Worm (Caenorhabditis elegans) whole organism, young adult: Measurements from ENCODE around the gene nac-1.

ENCODE experiments used
- C06A6.2 ChIP-seq: fragments of 200-800 bp; sonication (Bioruptor generic); conservative IDR thresholded peaks from 2 replicates; pipeline ENCODE4 v1.3.6; 2022; ENCODE audit warnings: missing genetic modification characterization, missing compliant biosample characterization
- C17E4.6 ChIP-seq: fragments of 200-800 bp; sonication (Bioruptor generic); IDR thresholded peaks from 2 replicates; pipeline ENCODE4 v1.3.6; 2022; ENCODE audit warnings: missing genetic modification reagents, missing genetic modification characterization, missing compliant biosample characterization
- F10E7.11 ChIP-seq: sonication (generic microtip); optimal IDR thresholded peaks from 2 replicates; lab custom pipeline; 2017; ENCODE audit warnings: mild to moderate bottlenecking, missing genetic modification characterization, moderate library complexity, missing compliant biosample characterization
- F39B2.1 ChIP-seq: fragments of 200-800 bp; sonication (Bioruptor generic); IDR thresholded peaks from 2 replicates; pipeline ENCODE4 v1.3.6; 2022; ENCODE audit warnings: missing genetic modification reagents, missing genetic modification characterization, missing compliant biosample characterization
- F57A8.1 ChIP-seq: fragments of 200-800 bp; sonication (Bioruptor generic); optimal IDR thresholded peaks from 2 replicates; lab custom pipeline; 2018; ENCODE audit warnings: mild to moderate bottlenecking, missing genetic modification characterization, moderate library complexity, missing compliant biosample characterization
- K11D2.4 ChIP-seq: fragments of 200-800 bp; sonication (Bioruptor generic); IDR thresholded peaks from 2 replicates; pipeline ENCODE4 v1.3.6; 2022; ENCODE audit warnings: missing genetic modification reagents, missing genetic modification characterization, missing compliant biosample characterization
- K12H6.12 ChIP-seq: fragments of 200-800 bp; sonication (Bioruptor generic); optimal IDR thresholded peaks from 2 replicates; lab custom pipeline; 2018; ENCODE audit warnings: mild to moderate bottlenecking, missing genetic modification characterization, missing compliant biosample characterization
- T26A5.8 ChIP-seq: sonication (generic microtip); optimal IDR thresholded peaks from 2 replicates; lab custom pipeline; 2016; ENCODE audit warnings: missing genetic modification characterization, missing compliant biosample characterization
- Y56A3A.18 ChIP-seq: fragments of 200-800 bp; sonication (Bioruptor generic); IDR thresholded peaks from 2 replicates; pipeline ENCODE4 v1.3.6; 2022; ENCODE audit warnings: missing genetic modification reagents, missing genetic modification characterization, missing compliant biosample characterization
- Y79H2A.3 ChIP-seq: fragments of 200-800 bp; sonication (Bioruptor generic); conservative IDR thresholded peaks from 2 replicates; pipeline ENCODE4 v1.3.6; 2022; ENCODE audit warnings: missing genetic modification reagents, missing genetic modification characterization, missing compliant biosample characterization
- Y95B8A.8 ChIP-seq: fragments of 200-800 bp; sonication (Bioruptor generic); IDR thresholded peaks from 2 replicates; pipeline ENCODE4 v1.3.6; 2022; ENCODE audit warnings: missing genetic modification reagents, missing genetic modification characterization, missing compliant biosample characterization
- attf-3 ChIP-seq: fragments of 200-800 bp; sonication (Bioruptor generic); conservative IDR thresholded peaks from 2 replicates; pipeline ENCODE4 v1.3.6; 2022; ENCODE audit warnings: missing genetic modification reagents, missing genetic modification characterization, missing compliant biosample characterization
- cebp-1 ChIP-seq, 2 experiments: fragments of 200-800 bp in 1 of 2; sonication (Bioruptor generic) in 1 of 2; sonication (generic microtip) in 1 of 2; IDR thresholded peaks in 1 of 2; optimal IDR thresholded peaks in 1 of 2; 2 replicates each; pipeline versions ENCODE4 v1.3.6 to Lab custom; 2017 to 2022; ENCODE audit warnings: missing compliant biosample characterization in 2 of 2, missing genetic modification characterization in 2 of 2, mild to moderate bottlenecking in 1 of 2, missing genetic modification reagents in 1 of 2, moderate library complexity in 1 of 2
- cebp-2 ChIP-seq: fragments of 200-800 bp; sonication (Bioruptor generic); IDR thresholded peaks from 2 replicates; pipeline ENCODE4 v1.3.6; 2022; ENCODE audit warnings: missing genetic modification characterization, missing compliant biosample characterization
- ceh-40 ChIP-seq: fragments of 200-800 bp; sonication (Bioruptor generic); IDR thresholded peaks from 2 replicates; pipeline ENCODE4 v1.3.6; 2022; ENCODE audit warnings: missing genetic modification characterization, missing compliant biosample characterization
- ceh-79 ChIP-seq: sonication (generic microtip); optimal IDR thresholded peaks from 2 replicates; lab custom pipeline; 2017; ENCODE audit warnings: mild to moderate bottlenecking, missing genetic modification characterization, missing compliant biosample characterization
- fkh-3 ChIP-seq: sonication (generic microtip); optimal IDR thresholded peaks from 2 replicates; lab custom pipeline; 2016; ENCODE audit warnings: mild to moderate bottlenecking, missing genetic modification characterization, missing compliant biosample characterization
- hlh-26 ChIP-seq: fragments of 200-800 bp; sonication (Bioruptor generic); conservative IDR thresholded peaks from 2 replicates; pipeline ENCODE4 v1.3.6; 2022; ENCODE audit warnings: missing genetic modification reagents, missing genetic modification characterization, missing compliant biosample characterization
- hmg-1.2 ChIP-seq: fragments of 200-800 bp; sonication (Bioruptor generic); IDR thresholded peaks from 2 replicates; pipeline ENCODE4 v1.3.6; 2022; ENCODE audit warnings: missing genetic modification reagents, missing genetic modification characterization, missing compliant biosample characterization
- lag-1 ChIP-seq: fragments of 200-800 bp; sonication (Bioruptor generic); IDR thresholded peaks from 2 replicates; pipeline ENCODE4 v1.3.6; 2022; ENCODE audit warnings: missing genetic modification reagents, missing genetic modification characterization, missing compliant biosample characterization
- madf-6 ChIP-seq: fragments of 200-800 bp; sonication (Bioruptor generic); IDR thresholded peaks from 2 replicates; pipeline ENCODE4 v1.3.6; 2022; ENCODE audit warnings: missing genetic modification reagents, missing genetic modification characterization, missing compliant biosample characterization
- mel-28 ChIP-seq: sonication (generic microtip); optimal IDR thresholded peaks from 2 replicates; lab custom pipeline; 2016; ENCODE audit warnings: borderline replicate concordance, mild to moderate bottlenecking, missing genetic modification characterization, missing compliant biosample characterization
- nfya-1 ChIP-seq: sonication (generic microtip); optimal IDR thresholded peaks from 2 replicates; lab custom pipeline; 2017; ENCODE audit warnings: antibody characterized with exemption, missing compliant biosample characterization, missing genetic modification characterization, borderline replicate concordance; ENCODE audit not compliant: insufficient read depth
- pha-4 ChIP-seq: fragments of 150-350 bp; sonication (generic microtip); optimal IDR thresholded peaks from 2 replicates; lab custom pipeline; 2014; ENCODE audit warnings: missing biosample characterization, missing genetic modification reagents, missing genetic modification characterization
- rec-8 ChIP-seq, 2 experiments: sonication (generic microtip); optimal IDR thresholded peaks; 2 replicates each; lab custom pipeline; 2016; ENCODE audit warnings: mild to moderate bottlenecking in 2 of 2, missing genetic modification characterization in 2 of 2, missing genetic modification reagents in 2 of 2, missing genotype in 2 of 2, missing biosample characterization in 1 of 2, missing compliant biosample characterization in 1 of 2, moderate library complexity in 1 of 2
- snpc-1.3 ChIP-seq: sonication (generic microtip); optimal IDR thresholded peaks from 2 replicates; lab custom pipeline; 2017; ENCODE audit warnings: missing genetic modification characterization, mild to moderate bottlenecking, missing compliant biosample characterization, antibody characterized with exemption, moderate library complexity, missing genotype, missing genetic modification reagents; ENCODE audit not compliant: insufficient read depth
- tbp1 ChIP-seq: fragments of 200-800 bp; sonication (Bioruptor generic); optimal IDR thresholded peaks from 2 replicates; lab custom pipeline; 2018; ENCODE audit warnings: mild to moderate bottlenecking, missing genetic modification characterization, missing compliant biosample characterization
- unc-62 ChIP-seq: fragments of 150-350 bp; optimal IDR thresholded peaks from 2 replicates; lab custom pipeline; 2014; ENCODE audit warnings: missing biosample characterization, missing genetic modification reagents, missing genetic modification characterization
- xnd-1 ChIP-seq: sonication (generic microtip); optimal IDR thresholded peaks from 2 replicates; lab custom pipeline; 2016; ENCODE audit warnings: missing genotype, missing genetic modification reagents, missing genetic modification characterization, missing compliant biosample characterization
- zim-3 ChIP-seq: sonication (generic microtip); optimal IDR thresholded peaks from 2 replicates; lab custom pipeline; 2017; ENCODE audit warnings: mild to moderate bottlenecking, missing genetic modification characterization, moderate library complexity, missing compliant biosample characterization
- ztf-18 ChIP-seq: sonication (generic microtip); optimal IDR thresholded peaks from 2 replicates; lab custom pipeline; 2016; ENCODE audit warnings: missing genotype, mild to moderate bottlenecking, missing genetic modification characterization, missing compliant biosample characterization
- ztf-25 ChIP-seq: fragments of 200-800 bp; sonication (Bioruptor generic); IDR thresholded peaks from 2 replicates; pipeline ENCODE4 v1.3.6; 2022; ENCODE audit warnings: missing genetic modification reagents, missing genetic modification characterization, missing compliant biosample characterization
- ztf-28 ChIP-seq: fragments of 200-800 bp; sonication (Bioruptor generic); IDR thresholded peaks from 2 replicates; pipeline ENCODE4 v1.3.6; 2022; ENCODE audit warnings: missing genetic modification reagents, missing genetic modification characterization, missing compliant biosample characterization

Gene nac-1

ce11 chrX:14916767-14917166 is 21.8 kb downstream of the nac-1 start:
- TF ChIP-seq ztf-28 (GFP tag; lab: Robert Waterston, UW) (no peak), cebp-1 (GFP tag; IDR thresholded peaks at IDR 0.05; lab: Robert Waterston, UW) (no peak), cebp-1 (tag; optimal IDR thresholded peaks at IDR 0.05; lab: Kevin White, UChicago) (no peak), T26A5.8 (no peak), Y56A3A.18 (GFP tag; lab: Robert Waterston, UW) (no peak), cebp-2 (GFP tag; lab: Robert Waterston, UW) (no peak), pha-4 (tag; lab: Kevin White, UChicago) (no peak), snpc-1.3 (no peak), Y79H2A.3 (GFP tag; lab: Robert Waterston, UW) (no peak), unc-62 (GFP tag; lab: Kevin White, UChicago) (no peak), F39B2.1 (GFP tag; lab: Robert Waterston, UW) (no peak), Y95B8A.8 (no peak), K12H6.12 (tag; lab: Kevin White, UChicago) (no peak), C17E4.6 (no peak), mel-28 (no peak), ztf-25 (GFP tag; lab: Robert Waterston, UW) (no peak), attf-3 (GFP tag; lab: Robert Waterston, UW) (no peak), rec-8 (tag; optimal IDR thresholded peaks at IDR 0.05; lab: Kevin White, UChicago) (no peak), C06A6.2 (GFP tag; lab: Robert Waterston, UW) (no peak), tbp1 (no peak), hmg-1.2 (GFP tag; lab: Robert Waterston, UW) (no peak)

ce11 chrX:14918538-14918937 is 23.6 kb downstream of the nac-1 start, which contains the start of gene npr-40:
TSS of gene npr-40 (plus strand) at chrX:14918838.
- TF ChIP-seq ceh-40 (GFP tag; lab: Robert Waterston, UW) (no peak), zim-3 (no peak), lag-1 (no peak)
- TF ChIP-seq, all 124 proteins: peak for 0

- no peak for TF ChIP-seq ceh-40 (GFP tag; lab: Robert Waterston, UW)
These were observed 25.9 kb downstream of the nac-1 start for ce11 chrX:14920880-14921279.

- TF ChIP-seq F57A8.1 (GFP tag; lab: Kevin White, UChicago) (no peak), xnd-1 (tag; lab: Kevin White, UChicago) (no peak), pha-4 (tag; lab: Kevin White, UChicago) (no peak), hlh-26 (GFP tag; lab: Robert Waterston, UW) (no peak), fkh-3 (tag; lab: Kevin White, UChicago) (no peak), hmg-1.2 (GFP tag; lab: Robert Waterston, UW) (no peak), madf-6 (GFP tag; lab: Robert Waterston, UW) (no peak), F39B2.1 (GFP tag; lab: Robert Waterston, UW) (no peak), attf-3 (GFP tag; lab: Robert Waterston, UW) (no peak), ceh-79 (tag; lab: Kevin White, UChicago) (no peak), ztf-18 (tag; lab: Kevin White, UChicago) (no peak), F10E7.11 (tag; lab: Kevin White, UChicago) (no peak), nfya-1 (tag; lab: Kevin White, UChicago) (no peak), K11D2.4 (GFP tag; lab: Robert Waterston, UW) (no peak)
- TF ChIP-seq, all 124 proteins: peak for 0
These were observed 27.8 kb downstream of the nac-1 start for ce11 chrX:14922758-14923157.
